Fruit fly (Drosophila melanogaster): ENCODE measurements around the gene RpL34b.

- TF ChIP-seq Sox15 (GFP tag; optimal IDR thresholded peaks at IDR 0.05) (no peak), svp (GFP tag) (no peak), CG3032 (tag; optimal IDR thresholded peaks at IDR 0.05) (no peak), CG16779 (tag; optimal IDR thresholded peaks at IDR 0.05) (no peak), Eip78C (GFP tag) (no peak), eg (GFP tag; IDR thresholded peaks at IDR 0.05) (no peak), CG1621 (tag; optimal IDR thresholded peaks at IDR 0.05) (no peak)
Observed at dm6 chr3R:9427328-9427727, 26.3 kb upstream of the RpL34b start.
